Worm (Caenorhabditis elegans) whole organism, L3 larva: ENCODE measurements around the gene sdz-16.

ENCODE experiments used
- aly-2 ChIP-seq: fragments of 150-350 bp; optimal IDR thresholded peaks from 2 replicates; lab custom pipeline; 2014; ENCODE audit warnings: missing biosample characterization, missing genetic modification characterization
- ceh-9 ChIP-seq: sonication (generic microtip); optimal IDR thresholded peaks from 2 replicates; lab custom pipeline; 2018; ENCODE audit warnings: missing biosample characterization, missing genetic modification characterization
- egl-27 ChIP-seq: sonication (generic microtip); optimal IDR thresholded peaks from 4 replicates; lab custom pipeline; 2017; ENCODE audit warnings: missing biosample characterization, missing genetic modification reagents, missing genetic modification characterization
- fkh-10 ChIP-seq: sonication (generic microtip); optimal IDR thresholded peaks from 2 replicates; lab custom pipeline; 2017; ENCODE audit warnings: missing biosample characterization, missing genetic modification reagents, missing genetic modification characterization
- lin-15B ChIP-seq: fragments of 150-350 bp; optimal IDR thresholded peaks from 2 replicates; lab custom pipeline; 2014; ENCODE audit warnings: missing biosample characterization, missing genetic modification characterization
- mdl-1 ChIP-seq: fragments of 150-350 bp; optimal IDR thresholded peaks from 2 replicates; lab custom pipeline; 2014; ENCODE audit warnings: missing biosample characterization, missing genetic modification characterization
- nhr-11 ChIP-seq: fragments of 150-350 bp; optimal IDR thresholded peaks from 2 replicates; lab custom pipeline; 2014; ENCODE audit warnings: missing biosample characterization, missing genetic modification characterization
- nhr-12 ChIP-seq: fragments of 150-350 bp; optimal IDR thresholded peaks from 2 replicates; lab custom pipeline; 2014; ENCODE audit warnings: missing biosample characterization, missing genetic modification characterization
- nhr-25 ChIP-seq: sonication (generic microtip); optimal IDR thresholded peaks from 2 replicates; lab custom pipeline; 2017; ENCODE audit warnings: missing biosample characterization, missing genetic modification characterization
- nhr-76 ChIP-seq: fragments of 150-350 bp; sonication (generic microtip); optimal IDR thresholded peaks from 5 replicates; lab custom pipeline; 2014; ENCODE audit warnings: missing biosample characterization, missing genetic modification characterization
- pha-4 ChIP-seq: fragments of 150-350 bp; optimal IDR thresholded peaks from 2 replicates; lab custom pipeline; 2014; ENCODE audit warnings: missing biosample characterization, missing genetic modification reagents, missing genetic modification characterization
- pqm-1 ChIP-seq: fragments of 150-350 bp; optimal IDR thresholded peaks from 2 replicates; lab custom pipeline; 2017; ENCODE audit warnings: missing biosample characterization, missing genetic modification characterization, inconsistent platforms
- ztf-11 ChIP-seq: fragments of 150-350 bp; optimal IDR thresholded peaks from 2 replicates; lab custom pipeline; 2014; ENCODE audit warnings: missing biosample characterization, missing genetic modification characterization

ce11 chrV:17315063-17315462, 12.7 kb downstream of the sdz-16 start, which contains the start of gene F31E9.6:
- no peak for TF ChIP-seq nhr-76 (tag; lab: Kevin White, UChicago)
- TF ChIP-seq ceh-9 = no peak
- TF ChIP-seq pqm-1 (tag; lab: Kevin White, UChicago) = no peak
- no peak for TF ChIP-seq nhr-25
- no peak for TF ChIP-seq lin-15B (tag; lab: Kevin White, UChicago)
- no peak for TF ChIP-seq fkh-10 (GFP tag; lab: Kevin White, UChicago)
- no peak for TF ChIP-seq mdl-1 (tag; lab: Kevin White, UChicago)
- no peak for TF ChIP-seq aly-2 (tag; lab: Kevin White, UChicago)
- no peak for TF ChIP-seq egl-27 (tag; lab: Kevin White, UChicago)
- no peak for TF ChIP-seq ztf-11
- no peak for TF ChIP-seq nhr-11
- no peak for TF ChIP-seq nhr-12 (tag; lab: Kevin White, UChicago)
- TF ChIP-seq pha-4 (tag; lab: Kevin White, UChicago) = no peak
